Comparison of ENCODE assay signal across 1 fruit fly cellular context in the genomic region with DNA sequence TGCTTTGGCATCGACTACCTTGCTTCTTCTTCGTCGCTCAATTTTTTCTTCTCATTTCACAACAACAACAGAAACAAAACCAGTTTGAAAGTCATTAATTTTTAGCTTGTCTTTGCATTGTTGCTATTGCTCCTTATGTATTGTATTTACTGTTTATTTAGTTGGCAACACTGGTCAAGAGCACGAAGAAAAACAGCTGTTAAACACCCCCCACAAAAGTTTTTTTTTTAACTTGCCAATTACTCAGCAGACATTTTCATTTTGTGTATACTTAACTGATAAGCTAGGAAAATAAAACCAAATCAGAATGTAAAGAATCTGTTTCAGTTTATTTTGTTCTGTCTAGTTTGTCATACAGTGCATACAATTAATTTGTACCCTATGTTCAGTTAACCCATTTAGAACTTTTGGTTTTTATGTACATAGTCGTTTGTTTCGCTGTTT.
A peak's percentile ranks its signal among the peaks of the same experiment; 100 is the strongest.
TF ChIP-seq lines count a peak whose summit lies in the region.

No protein-coding gene starts in this region.

TF ChIP-seq in whole organism, embryonic, 481 proteins besides CTCF, POLR2A, EP300 and RAD21 (continued from another document and continues in another):
- TF ChIP-seq CG10321 (GFP tag; IDR thresholded peaks at IDR 0.05; lab: Robert Waterston, UW) (no peak), kah (GFP tag; optimal IDR thresholded peaks at IDR 0.05; lab: Kevin White, UChicago) (no peak), CG2889 (GFP tag; IDR thresholded peaks at IDR 0.05; lab: Robert Waterston, UW) (no peak), slou (GFP tag; optimal IDR thresholded peaks at IDR 0.05; lab: Kevin White, UChicago) (no peak), amos (GFP tag; IDR thresholded peaks at IDR 0.05; lab: Robert Waterston, UW; ENCODE audit: partially characterized antibody) (no peak), CG4404 (GFP tag; IDR thresholded peaks at IDR 0.05; lab: Robert Waterston, UW) (no peak), CG2202 (tag; optimal IDR thresholded peaks at IDR 0.05; lab: Kevin White, UChicago) (no peak), Trl (optimal IDR thresholded peaks at IDR 0.05; lab: Kevin White, UChicago) (no peak), Trl (GFP tag; optimal IDR thresholded peaks at IDR 0.05; lab: Kevin White, UChicago) (no peak), D19B (GFP tag; optimal IDR thresholded peaks at IDR 0.05; lab: Kevin White, UChicago) (no peak), CG31224 (GFP tag; IDR thresholded peaks at IDR 0.05; lab: Robert Waterston, UW) (no peak), NfI (GFP tag; optimal IDR thresholded peaks at IDR 0.05; lab: Kevin White, UChicago) (no peak), ind (GFP tag; optimal IDR thresholded peaks at IDR 0.05; lab: Kevin White, UChicago) (no peak), nerfin-2 (GFP tag; IDR thresholded peaks at IDR 0.05; lab: Robert Waterston, UW; ENCODE audit: partially characterized antibody) (no peak), schlank (tag; optimal IDR thresholded peaks at IDR 0.05; lab: Kevin White, UChicago) (peak; percentile 37), ftz-f1 (GFP tag; optimal IDR thresholded peaks at IDR 0.05; lab: Kevin White, UChicago) (no peak), CG2120 (GFP tag; optimal IDR thresholded peaks at IDR 0.05; lab: Kevin White, UChicago) (peak; percentile 49), CG12299 (tag; optimal IDR thresholded peaks at IDR 0.05; lab: Kevin White, UChicago) (no peak), ro (GFP tag; IDR thresholded peaks at IDR 0.05; lab: Robert Waterston, UW) (no peak), CG18619 (GFP tag; optimal IDR thresholded peaks at IDR 0.05; lab: Kevin White, UChicago) (peak; percentile 20), CG8290 (GFP tag; optimal IDR thresholded peaks at IDR 0.05; lab: Kevin White, UChicago) (no peak), CG8290 (tag; optimal IDR thresholded peaks at IDR 0.05; lab: Kevin White, UChicago) (no peak), Bdp1 (GFP tag; optimal IDR thresholded peaks at IDR 0.05; lab: Kevin White, UChicago) (no peak), CG15696 (tag; optimal IDR thresholded peaks at IDR 0.05; lab: Kevin White, UChicago) (no peak), cas (GFP tag; IDR thresholded peaks at IDR 0.05; lab: Robert Waterston, UW) (no peak), ash1 (GFP tag; optimal IDR thresholded peaks at IDR 0.05; lab: Kevin White, UChicago) (no peak), Oaz (GFP tag; IDR thresholded peaks at IDR 0.05; lab: Robert Waterston, UW) (no peak), CG13894 (tag; optimal IDR thresholded peaks at IDR 0.05; lab: Kevin White, UChicago) (no peak), mirr (GFP tag; optimal IDR thresholded peaks at IDR 0.05; lab: Kevin White, UChicago) (no peak), Tbp (GFP tag; optimal IDR thresholded peaks at IDR 0.05; lab: Kevin White, UChicago) (no peak), tx (GFP tag; optimal IDR thresholded peaks at IDR 0.05; lab: Kevin White, UChicago) (peak; percentile 9), CG13424 (tag; optimal IDR thresholded peaks at IDR 0.05; lab: Kevin White, UChicago) (peak; percentile 8), Med (GFP tag; lab: Kevin White, UChicago) (peak; percentile 75), Asciz (GFP tag; optimal IDR thresholded peaks at IDR 0.05; lab: Kevin White, UChicago) (no peak), CG1603 (tag; optimal IDR thresholded peaks at IDR 0.05; lab: Kevin White, UChicago) (no peak), CG7987 (GFP tag; optimal IDR thresholded peaks at IDR 0.05; lab: Kevin White, UChicago) (peak; percentile 37), CG6272 (GFP tag; IDR thresholded peaks at IDR 0.05; lab: Robert Waterston, UW) (no peak), abd-A (tag; optimal IDR thresholded peaks at IDR 0.05; lab: Kevin White, UChicago) (no peak), pb (GFP tag; optimal IDR thresholded peaks at IDR 0.05; lab: Kevin White, UChicago) (no peak), CG10543 (GFP tag; optimal IDR thresholded peaks at IDR 0.05; lab: Kevin White, UChicago) (peak; percentile 62), CG32772 (GFP tag; IDR thresholded peaks at IDR 0.05; lab: Robert Waterston, UW) (no peak), cato (GFP tag; optimal IDR thresholded peaks at IDR 0.05; lab: Kevin White, UChicago; ENCODE audit: borderline replicate concordance) (no peak), sima (GFP tag; optimal IDR thresholded peaks at IDR 0.05; lab: Kevin White, UChicago) (no peak), CG12219 (GFP tag; optimal IDR thresholded peaks at IDR 0.05; lab: Kevin White, UChicago) (no peak), CG8944 (GFP tag; optimal IDR thresholded peaks at IDR 0.05; lab: Kevin White, UChicago) (no peak), Hmx (GFP tag; optimal IDR thresholded peaks at IDR 0.05; lab: Kevin White, UChicago) (no peak), grau (tag; optimal IDR thresholded peaks at IDR 0.05; lab: Kevin White, UChicago) (no peak), CG4360 (GFP tag; IDR thresholded peaks at IDR 0.05; lab: Robert Waterston, UW) (peak; percentile 73), CG4707 (GFP tag; optimal IDR thresholded peaks at IDR 0.05; lab: Kevin White, UChicago) (peak; percentile 2), B-H1 (GFP tag; IDR thresholded peaks at IDR 0.05; lab: Robert Waterston, UW) (no peak), Camta (GFP tag; optimal IDR thresholded peaks at IDR 0.05; lab: Kevin White, UChicago) (no peak), Sox102F (GFP tag; optimal IDR thresholded peaks at IDR 0.05; lab: Kevin White, UChicago) (peak; percentile 49), HLH4C (GFP tag; IDR thresholded peaks at IDR 0.05; lab: Robert Waterston, UW; ENCODE audit: partially characterized antibody) (no peak), dati (GFP tag; IDR thresholded peaks at IDR 0.05; lab: Robert Waterston, UW) (no peak), CG12744 (GFP tag; optimal IDR thresholded peaks at IDR 0.05; lab: Kevin White, UChicago) (no peak), CG8281 (tag; optimal IDR thresholded peaks at IDR 0.05; lab: Kevin White, UChicago) (no peak), Bteb2 (GFP tag; optimal IDR thresholded peaks at IDR 0.05; lab: Kevin White, UChicago) (peak; percentile 2), CG1529 (GFP tag; optimal IDR thresholded peaks at IDR 0.05; lab: Kevin White, UChicago) (no peak), ssp (GFP tag; IDR thresholded peaks at IDR 0.05; lab: Robert Waterston, UW) (no peak), CG11398 (GFP tag; optimal IDR thresholded peaks at IDR 0.05; lab: Kevin White, UChicago) (no peak), CG11093 (GFP tag; IDR thresholded peaks at IDR 0.05; lab: Robert Waterston, UW) (no peak), wdn (GFP tag; IDR thresholded peaks at IDR 0.05; lab: Robert Waterston, UW) (no peak), phol (tag; optimal IDR thresholded peaks at IDR 0.05; lab: Kevin White, UChicago) (no peak), CG12659 (GFP tag; optimal IDR thresholded peaks at IDR 0.05; lab: Kevin White, UChicago) (peak; percentile 50), CG13287 (GFP tag; IDR thresholded peaks at IDR 0.05; lab: Robert Waterston, UW; ENCODE audit: partially characterized antibody) (no peak), Dll (GFP tag; IDR thresholded peaks at IDR 0.05; lab: Robert Waterston, UW; ENCODE audit: partially characterized antibody) (no peak), CG10366 (GFP tag; IDR thresholded peaks at IDR 0.05; lab: Robert Waterston, UW) (no peak), CG17829 (tag; optimal IDR thresholded peaks at IDR 0.05; lab: Kevin White, UChicago) (no peak), CG10209 (GFP tag; optimal IDR thresholded peaks at IDR 0.05; lab: Kevin White, UChicago) (no peak), Hsf (GFP tag; optimal IDR thresholded peaks at IDR 0.05; lab: Kevin White, UChicago) (peak; percentile 29), croc (GFP tag; conservative IDR thresholded peaks at IDR 0.05; lab: Robert Waterston, UW) (no peak), B-H2 (GFP tag; optimal IDR thresholded peaks at IDR 0.05; lab: Kevin White, UChicago) (peak; percentile 21), CG3838 (GFP tag; optimal IDR thresholded peaks at IDR 0.05; lab: Kevin White, UChicago) (no peak), crc (GFP tag; optimal IDR thresholded peaks at IDR 0.05; lab: Kevin White, UChicago) (no peak), CG33213 (GFP tag; optimal IDR thresholded peaks at IDR 0.05; lab: Kevin White, UChicago) (no peak), H2.0 (GFP tag; IDR thresholded peaks at IDR 0.05; lab: Robert Waterston, UW) (no peak), HmgZ (tag; optimal IDR thresholded peaks at IDR 0.05; lab: Kevin White, UChicago) (peak; percentile 23), CG1792 (GFP tag; optimal IDR thresholded peaks at IDR 0.05; lab: Kevin White, UChicago) (no peak), gcm2 (GFP tag; optimal IDR thresholded peaks at IDR 0.05; lab: Kevin White, UChicago) (no peak), gt (GFP tag; IDR thresholded peaks at IDR 0.05; lab: Robert Waterston, UW) (no peak), CG9215 (GFP tag; IDR thresholded peaks at IDR 0.05; lab: Robert Waterston, UW) (no peak), CG1233 (GFP tag; optimal IDR thresholded peaks at IDR 0.05; lab: Kevin White, UChicago) (no peak), Ada2b (GFP tag; IDR thresholded peaks at IDR 0.05; lab: Robert Waterston, UW) (peak; percentile 33; the same call in 1 of the 2 replicates), h (optimal IDR thresholded peaks at IDR 0.05; lab: Kevin White, UChicago) (no peak), run (tag; optimal IDR thresholded peaks at IDR 0.05; lab: Kevin White, UChicago) (no peak), CG17568 (GFP tag; optimal IDR thresholded peaks at IDR 0.05; lab: Kevin White, UChicago) (peak; percentile 32), dan (GFP tag; IDR thresholded peaks at IDR 0.05; lab: Robert Waterston, UW) (no peak), Hey (tag; optimal IDR thresholded peaks at IDR 0.05; lab: Kevin White, UChicago) (no peak), eyg (GFP tag; optimal IDR thresholded peaks at IDR 0.05; lab: Kevin White, UChicago) (no peak), sens-2 (GFP tag; IDR thresholded peaks at IDR 0.05; lab: Robert Waterston, UW) (no peak), Fer2 (tag; optimal IDR thresholded peaks at IDR 0.05; lab: Kevin White, UChicago) (no peak), grn (GFP tag; optimal IDR thresholded peaks at IDR 0.05; lab: Kevin White, UChicago) (no peak), ERR (GFP tag; optimal IDR thresholded peaks at IDR 0.05; lab: Kevin White, UChicago) (no peak), lab (GFP tag; optimal IDR thresholded peaks at IDR 0.05; lab: Kevin White, UChicago) (peak; percentile 57), CG7556 (GFP tag; optimal IDR thresholded peaks at IDR 0.05; lab: Kevin White, UChicago) (peak; percentile 35), insv (GFP tag; optimal IDR thresholded peaks at IDR 0.05; lab: Kevin White, UChicago) (no peak), CG32767 (GFP tag; IDR thresholded peaks at IDR 0.05; lab: Robert Waterston, UW) (peak; percentile 53; the same call in 1 of the 2 replicates), HLHmδ (GFP tag; optimal IDR thresholded peaks at IDR 0.05; lab: Kevin White, UChicago) (no peak), CkIIα-i1 (GFP tag; IDR thresholded peaks at IDR 0.05; lab: Robert Waterston, UW) (no peak), Hr39 (optimal IDR thresholded peaks at IDR 0.05; lab: Kevin White, UChicago) (no peak), Hr3 (GFP tag; optimal IDR thresholded peaks at IDR 0.05; lab: Kevin White, UChicago) (no peak), CG15011 (GFP tag; optimal IDR thresholded peaks at IDR 0.05; lab: Kevin White, UChicago) (peak; percentile 28), Hand (GFP tag; optimal IDR thresholded peaks at IDR 0.05; lab: Kevin White, UChicago) (peak; percentile 38), unc-4 (GFP tag; IDR thresholded peaks at IDR 0.05; lab: Robert Waterston, UW; ENCODE audit: partially characterized antibody) (no peak), CG16779 (GFP tag; IDR thresholded peaks at IDR 0.05; lab: Robert Waterston, UW) (no peak), Dip2 (GFP tag; IDR thresholded peaks at IDR 0.05; lab: Robert Waterston, UW) (no peak), MESR4 (GFP tag; optimal IDR thresholded peaks at IDR 0.05; lab: Kevin White, UChicago) (no peak), dmrt11E (tag; optimal IDR thresholded peaks at IDR 0.05; lab: Kevin White, UChicago) (no peak), sna (GFP tag; IDR thresholded peaks at IDR 0.05; lab: Robert Waterston, UW; ENCODE audit: partially characterized antibody) (no peak), CG15479 (GFP tag; optimal IDR thresholded peaks at IDR 0.05; lab: Kevin White, UChicago) (no peak), bcd (GFP tag; optimal IDR thresholded peaks at IDR 0.05; lab: Kevin White, UChicago) (peak; percentile 7), sr (GFP tag; IDR thresholded peaks at IDR 0.05; lab: Robert Waterston, UW) (no peak), crol (GFP tag; IDR thresholded peaks at IDR 0.05; lab: Robert Waterston, UW) (no peak), gcm (GFP tag; optimal IDR thresholded peaks at IDR 0.05; lab: Kevin White, UChicago) (no peak), corto (GFP tag; optimal IDR thresholded peaks at IDR 0.05; lab: Kevin White, UChicago) (no peak), zen (tag; optimal IDR thresholded peaks at IDR 0.05; lab: Kevin White, UChicago) (no peak), CG3281 (GFP tag; optimal IDR thresholded peaks at IDR 0.05; lab: Kevin White, UChicago) (peak; percentile 53), CG10979 (tag; optimal IDR thresholded peaks at IDR 0.05; lab: Kevin White, UChicago) (no peak), CG6175 (GFP tag; IDR thresholded peaks at IDR 0.05; lab: Robert Waterston, UW) (no peak), CG18262 (tag; optimal IDR thresholded peaks at IDR 0.05; lab: Kevin White, UChicago) (peak; percentile 13), CG12769 (tag; optimal IDR thresholded peaks at IDR 0.05; lab: Kevin White, UChicago) (no peak), sd (tag; optimal IDR thresholded peaks at IDR 0.05; lab: Kevin White, UChicago) (no peak), Sin3A (optimal IDR thresholded peaks at IDR 0.05; lab: Kevin White, UChicago) (no peak), CG4820 (GFP tag; optimal IDR thresholded peaks at IDR 0.05; lab: Kevin White, UChicago) (no peak), CG17328 (GFP tag; IDR thresholded peaks at IDR 0.05; lab: Robert Waterston, UW) (no peak), Chrac-16 (GFP tag; optimal IDR thresholded peaks at IDR 0.05; lab: Kevin White, UChicago) (no peak), fru (optimal IDR thresholded peaks at IDR 0.05; lab: Kevin White, UChicago) (no peak), CG14667 (GFP tag; IDR thresholded peaks at IDR 0.05; lab: Robert Waterston, UW) (no peak), Ptx1 (GFP tag; IDR thresholded peaks at IDR 0.05; lab: Robert Waterston, UW) (0 out of 2 replicates have a peak, but pooled peaks have one; percentile 24), CG4730 (GFP tag; IDR thresholded peaks at IDR 0.05; lab: Robert Waterston, UW) (no peak), ci (GFP tag; IDR thresholded peaks at IDR 0.05; lab: Robert Waterston, UW) (0 out of 3 replicates have a peak, but pooled peaks have one; percentile 32), Scr (GFP tag; IDR thresholded peaks at IDR 0.05; lab: Robert Waterston, UW; ENCODE audit: partially characterized antibody) (no peak), Blimp-1 (GFP tag; optimal IDR thresholded peaks at IDR 0.05; lab: Kevin White, UChicago) (peak; percentile 38)
